Worm (Caenorhabditis elegans) whole organism, dauer: ENCODE results near the gene osm-5.

ENCODE experiments used
- unc-62 ChIP-seq: sonication (generic microtip); optimal IDR thresholded peaks from 2 replicates; lab custom pipeline; 2017; ENCODE audit warnings: missing biosample characterization, missing genetic modification reagents, missing genetic modification characterization

osm-5 gene

DNA sequence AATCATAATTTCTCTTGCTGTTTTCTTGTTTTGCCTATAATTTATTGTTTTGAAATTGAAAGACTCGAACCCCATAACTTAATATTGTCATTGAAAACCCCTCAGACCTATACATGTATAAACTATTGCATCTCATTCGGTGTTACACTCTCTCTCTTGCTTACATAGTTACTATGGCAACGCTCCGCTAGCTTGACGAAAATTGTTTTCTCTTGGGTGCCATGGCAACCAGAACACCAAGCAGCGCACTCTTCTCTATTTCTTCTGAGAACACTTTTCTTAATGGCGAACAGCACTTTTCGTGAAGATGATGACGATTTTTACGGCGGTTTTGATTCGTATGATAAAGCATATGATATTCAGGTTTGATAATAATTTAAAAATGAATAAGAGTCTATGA, at the start of gene osm-5:
TSS of gene osm-5 (plus strand) at position 268 of the 400 bp plus-strand sequence.
- TF ChIP-seq unc-62 (GFP tag; lab: Kevin White, UChicago): no peak

DNA sequence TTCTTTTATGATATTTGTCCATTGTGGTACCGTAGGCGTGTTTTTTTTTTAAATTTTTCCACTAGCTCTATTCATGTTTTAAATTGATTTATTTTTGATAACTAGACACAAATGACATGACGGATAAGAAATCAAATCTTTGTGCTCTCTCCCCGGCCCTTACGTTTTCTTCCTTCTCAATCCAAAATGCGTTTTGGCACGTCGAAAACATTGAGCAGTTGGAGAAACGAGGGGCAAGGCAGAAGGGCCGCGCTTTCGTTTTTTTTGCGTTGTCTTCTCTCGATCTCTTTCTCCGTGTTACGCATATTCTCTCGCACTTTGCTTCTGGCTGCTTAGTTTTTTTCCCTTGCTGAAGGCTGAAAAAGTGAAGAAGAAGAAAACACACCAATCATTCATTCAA, 45.0 kb upstream of the osm-5 start:
- TF ChIP-seq unc-62 (GFP tag; lab: Kevin White, UChicago): no peak

DNA sequence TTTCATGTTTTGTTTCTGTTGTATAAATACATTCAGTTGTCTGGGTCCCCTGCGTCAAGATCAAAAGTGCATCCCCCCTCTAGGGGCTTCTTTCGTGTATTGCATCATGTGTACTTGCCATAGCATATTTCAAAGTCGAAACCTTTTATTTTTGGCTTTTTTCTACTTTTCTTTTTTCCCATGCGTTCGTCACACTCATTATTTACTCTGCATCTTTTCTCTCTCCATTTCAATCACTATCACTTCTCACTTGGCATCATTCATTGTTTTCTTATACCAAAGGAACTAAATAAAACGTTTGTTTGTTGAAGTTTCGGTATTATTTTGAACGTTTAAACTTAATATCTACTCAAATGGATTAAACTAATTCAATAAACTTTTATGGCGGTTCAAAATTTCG, 44.5 kb upstream of the osm-5 start:
- no peak for TF ChIP-seq unc-62 (GFP tag; lab: Kevin White, UChicago)

DNA sequence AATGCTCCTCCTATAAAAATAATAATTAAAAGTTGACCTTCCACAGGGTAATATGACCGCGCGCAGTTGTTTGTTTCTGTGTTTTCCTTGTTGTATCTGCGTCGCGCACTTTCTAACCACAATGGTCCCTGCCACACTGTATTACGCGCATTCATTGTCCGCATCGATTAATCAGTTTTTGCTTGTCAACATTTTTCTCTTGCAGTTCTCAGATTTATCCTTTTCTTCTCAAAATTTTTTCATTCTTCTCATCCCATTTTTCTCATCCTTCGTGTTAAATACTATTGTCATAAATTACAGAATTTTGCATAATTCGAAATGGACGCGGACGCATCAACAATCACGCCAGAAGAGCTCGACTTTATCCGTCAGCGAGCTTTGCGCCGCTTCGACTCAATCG, 43.5 kb upstream of the osm-5 start, which contains the start of gene pfk-1.1:
TSS of gene pfk-1.1 (plus strand) at position 301 of the 400 bp plus-strand sequence.
- TF ChIP-seq unc-62 (GFP tag; lab: Kevin White, UChicago): no peak

DNA sequence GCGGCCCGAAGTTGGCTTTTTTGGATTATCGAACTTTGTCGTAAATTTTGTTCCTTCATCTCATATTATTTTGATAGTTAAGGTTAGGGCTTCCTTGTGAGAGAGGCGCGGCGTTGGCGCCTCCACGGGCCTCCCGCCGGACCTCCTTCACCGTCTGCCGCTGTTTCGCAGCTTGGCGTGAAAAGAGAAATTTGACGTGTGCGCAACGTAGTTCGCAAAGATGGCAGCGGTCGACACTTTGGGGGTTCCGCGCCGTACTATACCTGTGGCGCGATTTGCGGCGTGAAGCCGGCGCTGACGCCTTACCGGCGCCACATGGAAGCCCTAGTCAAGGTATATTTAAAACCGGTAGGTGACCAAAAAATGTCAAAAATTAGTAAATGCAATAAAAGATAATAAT, 41.7 kb upstream of the osm-5 start:
- TF ChIP-seq unc-62 (GFP tag; lab: Kevin White, UChicago): no peak

ce11 chrX:2943611-2944010, 40.5 kb upstream of the osm-5 start:
- no peak for TF ChIP-seq unc-62 (GFP tag; lab: Kevin White, UChicago)

- TF ChIP-seq unc-62 (GFP tag; lab: Kevin White, UChicago): no peak
Observed at ce11 chrX:2945950-2946349, 38.1 kb upstream of the osm-5 start.

- TF ChIP-seq unc-62 (GFP tag; lab: Kevin White, UChicago): no peak
Observed at ce11 chrX:2946508-2947005, 37.5 kb upstream of the osm-5 start, which contains the start of the genes Y41G9A.10 and Y41G9A.5. Gene Y41G9A.10 (minus strand): TSS chrX:2946558. Gene Y41G9A.5 (plus strand): TSS chrX:2946667.

- no peak for TF ChIP-seq unc-62 (GFP tag; lab: Kevin White, UChicago)
Observed at ce11 chrX:2950234-2950633, 33.8 kb upstream of the osm-5 start.

ce11 chrX:2953522-2954032, 30.5 kb upstream of the osm-5 start:
- TF ChIP-seq unc-62 (GFP tag; lab: Kevin White, UChicago): no peak

DNA sequence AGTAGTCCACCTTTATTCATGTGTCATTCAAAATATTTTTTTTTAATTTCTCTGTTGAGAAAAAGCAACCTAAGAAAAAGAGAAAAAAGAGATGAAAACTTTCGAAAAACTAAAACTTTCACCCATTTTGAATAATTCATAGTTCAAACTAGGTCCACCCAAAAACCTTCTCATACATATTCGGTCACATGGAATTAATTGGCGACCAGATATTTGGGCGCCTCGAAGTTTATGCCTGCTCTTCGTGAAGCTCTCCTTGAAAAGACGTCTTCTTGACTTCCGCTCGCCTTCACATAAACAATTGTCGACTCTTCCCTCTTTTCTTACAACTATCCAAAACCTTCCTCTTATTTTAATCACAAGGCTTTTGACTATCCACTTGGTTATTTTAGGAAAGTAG, 28.4 kb upstream of the osm-5 start:
- no peak for TF ChIP-seq unc-62 (GFP tag; lab: Kevin White, UChicago)

- no peak for TF ChIP-seq unc-62 (GFP tag; lab: Kevin White, UChicago)
Observed at ce11 chrX:2957446-2957985, 26.5 kb upstream of the osm-5 start, which contains the start of gene gbb-1. Gene gbb-1 (plus strand): TSS chrX:2957935.

ce11 chrX:2960703-2961102, 23.4 kb upstream of the osm-5 start:
- TF ChIP-seq unc-62 (GFP tag; lab: Kevin White, UChicago): no peak

ce11 chrX:2966252-2966651, 17.8 kb upstream of the osm-5 start:
- TF ChIP-seq unc-62 (GFP tag; lab: Kevin White, UChicago): no peak

DNA sequence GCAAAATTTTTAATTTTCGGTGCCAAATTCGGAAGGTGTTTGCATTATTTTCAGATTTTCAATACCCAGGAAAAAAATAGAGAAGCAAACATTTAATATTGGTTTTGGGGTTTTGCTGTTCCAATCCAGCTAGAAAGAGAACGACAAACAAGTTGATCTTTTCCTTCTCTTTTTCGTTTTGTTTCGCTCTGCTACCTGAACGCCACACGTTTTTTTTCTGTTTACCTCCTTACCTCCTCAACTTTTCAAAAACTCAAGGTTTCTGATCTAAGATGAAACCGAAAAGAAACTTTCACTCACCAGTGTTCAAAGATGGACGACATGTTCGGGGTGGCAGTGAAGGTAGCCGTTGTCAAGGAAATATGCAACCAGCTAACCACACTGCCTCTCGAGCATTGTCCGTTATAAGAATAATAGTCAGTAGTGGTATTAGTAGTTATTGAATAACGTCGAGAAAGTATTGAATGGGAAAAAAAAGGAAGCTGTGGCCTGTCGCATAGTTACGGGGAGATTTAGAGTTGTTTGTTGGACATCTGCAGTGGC, 14.5 kb upstream of the osm-5 start:
- TF ChIP-seq unc-62 (GFP tag; lab: Kevin White, UChicago): no peak

DNA sequence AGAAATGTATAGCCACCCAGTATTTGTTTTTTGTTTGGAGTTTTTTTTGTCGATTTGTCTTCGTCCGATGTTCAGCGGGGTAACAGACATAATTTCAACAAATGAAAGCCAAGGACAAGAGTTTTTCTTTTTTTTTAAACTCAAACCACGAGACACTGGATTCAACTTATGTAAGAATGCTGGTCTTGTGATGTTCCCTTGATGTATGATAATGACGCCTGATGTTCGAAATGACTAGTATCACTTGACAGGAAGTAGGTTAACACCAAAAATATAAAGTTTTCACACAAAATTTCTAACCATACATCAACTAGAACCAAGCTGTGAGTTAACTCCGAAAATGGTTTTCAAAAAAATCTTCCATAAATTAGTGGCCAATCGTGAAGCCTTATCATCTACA, 13.9 kb upstream of the osm-5 start:
- TF ChIP-seq unc-62 (GFP tag; lab: Kevin White, UChicago): no peak
